Worm (Caenorhabditis elegans) whole organism, L3 larva: ENCODE data around the gene nhr-189.
A peak's percentile ranks its signal among the peaks of the same experiment; 100 is the strongest.

Experiments
- R02D3.7 ChIP-seq: fragments of 150-350 bp; optimal IDR thresholded peaks from 2 replicates; lab custom pipeline; 2014; ENCODE audit warnings: missing biosample characterization, missing genetic modification characterization
- ZK546.5 ChIP-seq: sonication (generic microtip); optimal IDR thresholded peaks from 2 replicates; lab custom pipeline; 2017; ENCODE audit warnings: missing biosample characterization, missing genetic modification characterization
- aly-2 ChIP-seq: fragments of 150-350 bp; optimal IDR thresholded peaks from 2 replicates; lab custom pipeline; 2014; ENCODE audit warnings: missing biosample characterization, missing genetic modification characterization
- ceh-16 ChIP-seq: sonication (generic microtip); optimal IDR thresholded peaks from 2 replicates; lab custom pipeline; 2017; ENCODE audit warnings: missing biosample characterization, missing genetic modification characterization
- ceh-28 ChIP-seq: fragments of 150-350 bp; optimal IDR thresholded peaks from 2 replicates; lab custom pipeline; 2014; ENCODE audit warnings: missing biosample characterization, missing genetic modification reagents, missing genetic modification characterization
- ceh-82 ChIP-seq: fragments of 150-350 bp; optimal IDR thresholded peaks from 2 replicates; lab custom pipeline; 2014; ENCODE audit warnings: missing biosample characterization, missing genetic modification characterization
- daf-12 ChIP-seq: fragments of 150-350 bp; optimal IDR thresholded peaks from 2 replicates; lab custom pipeline; 2014; ENCODE audit warnings: missing biosample characterization, missing genetic modification reagents, missing genetic modification characterization
- egl-27 ChIP-seq: sonication (generic microtip); optimal IDR thresholded peaks from 4 replicates; lab custom pipeline; 2017; ENCODE audit warnings: missing biosample characterization, missing genetic modification reagents, missing genetic modification characterization
- elt-1 ChIP-seq: fragments of 150-350 bp; optimal IDR thresholded peaks from 2 replicates; lab custom pipeline; 2014; ENCODE audit warnings: missing biosample characterization, missing genetic modification characterization
- elt-2 ChIP-seq: sonication (generic microtip); optimal IDR thresholded peaks from 2 replicates; lab custom pipeline; 2016; ENCODE audit warnings: missing genetic modification reagents, mild to moderate bottlenecking, missing genetic modification characterization, missing compliant biosample characterization
- elt-3 ChIP-seq, 3 experiments: fragments of 150-350 bp in 1 of 3; sonication (generic microtip) in 2 of 3; optimal IDR thresholded peaks; 2 replicates in 2 of 3; 4 replicates in 1 of 3; lab custom pipeline; 2014 to 2017; ENCODE audit warnings: missing biosample characterization in 3 of 3, missing genetic modification characterization in 3 of 3
- hmg-11 ChIP-seq: sonication (generic microtip); optimal IDR thresholded peaks from 2 replicates; lab custom pipeline; 2016; ENCODE audit warnings: missing genetic modification characterization, missing compliant biosample characterization
- lin-15B ChIP-seq: fragments of 150-350 bp; optimal IDR thresholded peaks from 2 replicates; lab custom pipeline; 2014; ENCODE audit warnings: missing biosample characterization, missing genetic modification characterization
- lsy-12 ChIP-seq: sonication (generic microtip); optimal IDR thresholded peaks from 2 replicates; lab custom pipeline; 2016; ENCODE audit warnings: mild to moderate bottlenecking, missing genetic modification characterization, missing compliant biosample characterization
- mdl-1 ChIP-seq: fragments of 150-350 bp; optimal IDR thresholded peaks from 2 replicates; lab custom pipeline; 2014; ENCODE audit warnings: missing biosample characterization, missing genetic modification characterization
- mml-1 ChIP-seq: fragments of 150-350 bp; sonication (generic microtip); optimal IDR thresholded peaks from 3 replicates; lab custom pipeline; 2014; ENCODE audit warnings: missing biosample characterization, missing genetic modification characterization
- nfya-1 ChIP-seq: sonication (generic microtip); optimal IDR thresholded peaks from 2 replicates; lab custom pipeline; 2017; ENCODE audit warnings: missing genetic modification characterization, mild to moderate bottlenecking, missing compliant biosample characterization, antibody characterized with exemption, moderate library complexity; ENCODE audit not compliant: insufficient read depth
- nhr-11 ChIP-seq: fragments of 150-350 bp; optimal IDR thresholded peaks from 2 replicates; lab custom pipeline; 2014; ENCODE audit warnings: missing biosample characterization, missing genetic modification characterization
- nhr-12 ChIP-seq: fragments of 150-350 bp; optimal IDR thresholded peaks from 2 replicates; lab custom pipeline; 2014; ENCODE audit warnings: missing biosample characterization, missing genetic modification characterization
- nhr-23 ChIP-seq: fragments of 150-350 bp; optimal IDR thresholded peaks from 2 replicates; lab custom pipeline; 2014; ENCODE audit warnings: missing biosample characterization, missing genetic modification reagents, missing genetic modification characterization
- nhr-237 ChIP-seq: fragments of 150-350 bp; optimal IDR thresholded peaks from 2 replicates; lab custom pipeline; 2014; ENCODE audit warnings: missing biosample characterization, missing genetic modification characterization
- nhr-25 ChIP-seq: sonication (generic microtip); optimal IDR thresholded peaks from 2 replicates; lab custom pipeline; 2017; ENCODE audit warnings: missing biosample characterization, missing genetic modification characterization
- nhr-28 ChIP-seq: fragments of 150-350 bp; optimal IDR thresholded peaks from 2 replicates; lab custom pipeline; 2014; ENCODE audit warnings: missing biosample characterization, missing genetic modification characterization
- nhr-43 ChIP-seq: sonication (generic microtip); optimal IDR thresholded peaks from 2 replicates; lab custom pipeline; 2016; ENCODE audit warnings: mild to moderate bottlenecking, missing genetic modification characterization, missing compliant biosample characterization; ENCODE audit not compliant: poor library complexity, severe bottlenecking
- nhr-67 ChIP-seq: fragments of 150-350 bp; optimal IDR thresholded peaks from 2 replicates; lab custom pipeline; 2014; ENCODE audit warnings: missing biosample characterization, missing genetic modification characterization
- nhr-76 ChIP-seq: fragments of 150-350 bp; sonication (generic microtip); optimal IDR thresholded peaks from 5 replicates; lab custom pipeline; 2014; ENCODE audit warnings: missing biosample characterization, missing genetic modification characterization
- nhr-77 ChIP-seq: fragments of 150-350 bp; optimal IDR thresholded peaks from 2 replicates; lab custom pipeline; 2014; ENCODE audit warnings: missing biosample characterization, missing genetic modification characterization
- pha-4 ChIP-seq: fragments of 150-350 bp; optimal IDR thresholded peaks from 2 replicates; lab custom pipeline; 2014; ENCODE audit warnings: missing biosample characterization, missing genetic modification reagents, missing genetic modification characterization
- sea-2 ChIP-seq: fragments of 150-350 bp; sonication (generic microtip); optimal IDR thresholded peaks from 4 replicates; lab custom pipeline; 2014; ENCODE audit warnings: missing biosample characterization, missing genetic modification reagents, missing genetic modification characterization
- snpc-4 ChIP-seq: fragments of 150-350 bp; optimal IDR thresholded peaks from 2 replicates; lab custom pipeline; 2014; ENCODE audit warnings: missing biosample characterization, missing genetic modification characterization
- tbx-2 ChIP-seq: sonication (generic microtip); optimal IDR thresholded peaks from 2 replicates; lab custom pipeline; 2016; ENCODE audit warnings: mild to moderate bottlenecking, missing genetic modification characterization, missing compliant biosample characterization
- unc-39 ChIP-seq: sonication (generic microtip); optimal IDR thresholded peaks from 4 replicates; lab custom pipeline; 2017; ENCODE audit warnings: missing biosample characterization, missing genetic modification characterization
- unc-62 ChIP-seq: fragments of 150-350 bp; sonication (generic microtip); optimal IDR thresholded peaks from 4 replicates; lab custom pipeline; 2014; ENCODE audit warnings: missing biosample characterization, missing genetic modification reagents, missing genetic modification characterization
- ztf-4 ChIP-seq: fragments of 150-350 bp; optimal IDR thresholded peaks from 2 replicates; lab custom pipeline; 2014; ENCODE audit warnings: missing biosample characterization, missing genetic modification characterization

The nhr-189 gene

ce11 chrV:3870359-3870758, 10.3 kb upstream of the nhr-189 start:
- peak; percentile 81 for TF ChIP-seq nhr-11 (tag; lab: Kevin White, UChicago)
- TF ChIP-seq elt-2 (tag; lab: Kevin White, UChicago): no peak

ce11 chrV:3868905-3869304, 8.9 kb upstream of the nhr-189 start, which contains the start of gene nhr-157:
Gene nhr-157 (minus strand): TSS chrV:3869005.
- TF ChIP-seq tbx-2 (tag; lab: Kevin White, UChicago) (no peak), pha-4 (tag; lab: Kevin White, UChicago) (no peak), ceh-28 (tag; lab: Kevin White, UChicago) (no peak), nhr-237 (tag; lab: Kevin White, UChicago) (no peak), nhr-23 (tag; lab: Kevin White, UChicago) (no peak), nhr-11 (tag; lab: Kevin White, UChicago) (no peak), nhr-12 (no peak), snpc-4 (tag; lab: Kevin White, UChicago) (no peak), lsy-12 (no peak), sea-2 (GFP tag; lab: Kevin White, UChicago) (no peak), elt-1 (tag; lab: Kevin White, UChicago) (no peak), nhr-28 (tag; lab: Kevin White, UChicago) (no peak), hmg-11 (tag; lab: Kevin White, UChicago) (no peak), mdl-1 (tag; lab: Kevin White, UChicago) (no peak), unc-62 (GFP tag; lab: Kevin White, UChicago) (no peak), ceh-16 (tag; lab: Kevin White, UChicago) (no peak)

ce11 chrV:3865273-3865672, 5.2 kb upstream of the nhr-189 start:
- peak; percentile 58 for TF ChIP-seq elt-1 (tag; lab: Kevin White, UChicago)
- peak; percentile 42 for TF ChIP-seq nhr-25 (tag; lab: Kevin White, UChicago)
- no peak for TF ChIP-seq egl-27 (tag; lab: Kevin White, UChicago)
- TF ChIP-seq lin-15B (tag; lab: Kevin White, UChicago): no peak
- TF ChIP-seq, all 47 proteins: peak for 2

- TF ChIP-seq unc-39 (no peak), elt-3 (tag; optimal IDR thresholded peaks at IDR 0.05; lab: Kevin White, UChicago) (no peak), hmg-11 (tag; lab: Kevin White, UChicago) (no peak), tbx-2 (tag; lab: Kevin White, UChicago) (no peak), nhr-77 (no peak), lsy-12 (no peak), ZK546.5 (tag; lab: Kevin White, UChicago) (no peak), nhr-237 (tag; lab: Kevin White, UChicago) (no peak), nhr-76 (no peak), elt-2 (tag; lab: Kevin White, UChicago) (no peak), egl-27 (tag; lab: Kevin White, UChicago) (no peak), R02D3.7 (tag; lab: Kevin White, UChicago) (no peak), mdl-1 (tag; lab: Kevin White, UChicago) (no peak), nhr-12 (no peak), mml-1 (tag; lab: Kevin White, UChicago) (no peak), nhr-23 (tag; lab: Kevin White, UChicago) (no peak), snpc-4 (tag; lab: Kevin White, UChicago) (no peak), daf-12 (tag; lab: Kevin White, UChicago) (no peak), aly-2 (tag; lab: Kevin White, UChicago) (no peak)
- TF ChIP-seq, all 47 proteins: peak for 0
These were observed 2.8 kb upstream of the nhr-189 start, which contains the start of gene nhr-187 for ce11 chrV:3862851-3863250. Gene nhr-187 (minus strand): TSS chrV:3862951.

ce11 chrV:3857778-3858177, 2.3 kb downstream of the nhr-189 start, which contains the start of gene nhr-188:
Gene nhr-188 (minus strand): TSS chrV:3857861.
- TF ChIP-seq nhr-11 (tag; lab: Kevin White, UChicago): peak; percentile 4
- no peak for TF ChIP-seq egl-27 (tag; lab: Kevin White, UChicago)

- TF ChIP-seq ztf-4 (tag; lab: Kevin White, UChicago) (no peak), nhr-11 (tag; lab: Kevin White, UChicago) (no peak), ceh-82 (no peak), nhr-76 (no peak), nhr-28 (tag; lab: Kevin White, UChicago) (no peak), pha-4 (tag; lab: Kevin White, UChicago) (no peak), nfya-1 (tag; lab: Kevin White, UChicago) (no peak), egl-27 (tag; lab: Kevin White, UChicago) (no peak), tbx-2 (tag; lab: Kevin White, UChicago) (no peak), nhr-43 (tag; lab: Kevin White, UChicago) (no peak), nhr-77 (no peak), nhr-25 (tag; lab: Kevin White, UChicago) (no peak), daf-12 (tag; lab: Kevin White, UChicago) (no peak), nhr-12 (no peak), nhr-67 (tag; lab: Kevin White, UChicago) (no peak)
These were observed 4.1 kb downstream of the nhr-189 start for ce11 chrV:3855916-3856315.
